Worm (Caenorhabditis elegans) whole organism, young adult: ENCODE measurements around the gene dpff-1.

Experiments used
- F33H1.4 ChIP-seq: fragments of 200-800 bp; sonication (Bioruptor generic); IDR thresholded peaks from 2 replicates; pipeline ENCODE4 v1.3.6; 2022; ENCODE audit warnings: missing genetic modification reagents, missing genetic modification characterization, missing compliant biosample characterization
- F52B5.7 ChIP-seq: sonication (generic microtip); optimal IDR thresholded peaks from 2 replicates; lab custom pipeline; 2016; ENCODE audit warnings: mild to moderate bottlenecking, missing genetic modification characterization, missing compliant biosample characterization
- F55B11.4 ChIP-seq: sonication (generic microtip); optimal IDR thresholded peaks from 2 replicates; lab custom pipeline; 2016; ENCODE audit warnings: missing compliant biosample characterization, missing genetic modification characterization, borderline replicate concordance; ENCODE audit not compliant: insufficient read depth
- K12H6.12 ChIP-seq: fragments of 200-800 bp; sonication (Bioruptor generic); optimal IDR thresholded peaks from 2 replicates; lab custom pipeline; 2018; ENCODE audit warnings: mild to moderate bottlenecking, missing genetic modification characterization, missing compliant biosample characterization
- T07F8.4 ChIP-seq: sonication (generic microtip); optimal IDR thresholded peaks from 2 replicates; lab custom pipeline; 2016; ENCODE audit warnings: mild to moderate bottlenecking, missing genetic modification characterization, moderate library complexity, missing compliant biosample characterization
- Y53G8AR.9 ChIP-seq: fragments of 200-800 bp; sonication (Bioruptor generic); conservative IDR thresholded peaks from 2 replicates; pipeline ENCODE4 v1.3.6; 2022; ENCODE audit warnings: missing genetic modification reagents, missing genetic modification characterization, missing compliant biosample characterization
- akir-1 ChIP-seq: fragments of 200-800 bp; sonication (Bioruptor generic); optimal IDR thresholded peaks from 2 replicates; lab custom pipeline; 2018; ENCODE audit warnings: mild to moderate bottlenecking, missing genetic modification characterization, moderate library complexity, missing compliant biosample characterization
- attf-3 ChIP-seq: fragments of 200-800 bp; sonication (Bioruptor generic); conservative IDR thresholded peaks from 2 replicates; pipeline ENCODE4 v1.3.6; 2022; ENCODE audit warnings: missing genetic modification reagents, missing genetic modification characterization, missing compliant biosample characterization
- attf-5 ChIP-seq: fragments of 200-800 bp; sonication (Bioruptor generic); optimal IDR thresholded peaks from 2 replicates; lab custom pipeline; 2018; ENCODE audit warnings: mild to moderate bottlenecking, missing genetic modification characterization, missing compliant biosample characterization
- bed-1 ChIP-seq: fragments of 200-800 bp; sonication (Bioruptor generic); IDR thresholded peaks from 2 replicates; pipeline ENCODE4 v1.3.6; 2022; ENCODE audit warnings: missing genetic modification reagents, missing genetic modification characterization, missing compliant biosample characterization
- ccch-3 ChIP-seq: fragments of 200-800 bp; sonication (Bioruptor generic); optimal IDR thresholded peaks from 2 replicates; lab custom pipeline; 2018; ENCODE audit warnings: mild to moderate bottlenecking, missing genetic modification characterization, missing compliant biosample characterization
- cebp-1 ChIP-seq, 2 experiments: fragments of 200-800 bp in 1 of 2; sonication (Bioruptor generic) in 1 of 2; sonication (generic microtip) in 1 of 2; IDR thresholded peaks in 1 of 2; optimal IDR thresholded peaks in 1 of 2; 2 replicates each; pipeline versions ENCODE4 v1.3.6 to Lab custom; 2017 to 2022; ENCODE audit warnings: missing compliant biosample characterization in 2 of 2, missing genetic modification characterization in 2 of 2, mild to moderate bottlenecking in 1 of 2, missing genetic modification reagents in 1 of 2, moderate library complexity in 1 of 2
- ceh-100 ChIP-seq: fragments of 200-800 bp; sonication (Bioruptor generic); IDR thresholded peaks from 2 replicates; pipeline ENCODE4 v1.3.6; 2022; ENCODE audit warnings: missing genetic modification reagents, missing genetic modification characterization, missing compliant biosample characterization
- ceh-58 ChIP-seq: fragments of 200-800 bp; sonication (Bioruptor generic); IDR thresholded peaks from 2 replicates; pipeline ENCODE4 v1.3.6; 2022; ENCODE audit warnings: missing genetic modification characterization, missing compliant biosample characterization
- ceh-79 ChIP-seq: sonication (generic microtip); optimal IDR thresholded peaks from 2 replicates; lab custom pipeline; 2017; ENCODE audit warnings: mild to moderate bottlenecking, missing genetic modification characterization, missing compliant biosample characterization
- dpff-1 ChIP-seq: sonication (generic microtip); optimal IDR thresholded peaks from 2 replicates; lab custom pipeline; 2017; ENCODE audit warnings: mild to moderate bottlenecking, missing genetic modification characterization, missing compliant biosample characterization
- efl-1 ChIP-seq: fragments of 150-350 bp; optimal IDR thresholded peaks from 2 replicates; lab custom pipeline; 2014; ENCODE audit warnings: missing biosample characterization, missing genetic modification reagents, missing genetic modification characterization
- ekl-4 ChIP-seq: fragments of 200-800 bp; sonication (Bioruptor generic); IDR thresholded peaks from 2 replicates; pipeline ENCODE4 v1.3.6; 2022; ENCODE audit warnings: missing genetic modification reagents, missing genetic modification characterization, missing compliant biosample characterization
- ets-4 ChIP-seq: fragments of 200-800 bp; sonication (Bioruptor generic); optimal IDR thresholded peaks from 2 replicates; lab custom pipeline; 2018; ENCODE audit warnings: mild to moderate bottlenecking, missing genetic modification characterization, missing compliant biosample characterization
- fkh-3 ChIP-seq: sonication (generic microtip); optimal IDR thresholded peaks from 2 replicates; lab custom pipeline; 2016; ENCODE audit warnings: mild to moderate bottlenecking, missing genetic modification characterization, missing compliant biosample characterization
- him-1 ChIP-seq: sonication (generic microtip); optimal IDR thresholded peaks from 2 replicates; lab custom pipeline; 2016; ENCODE audit warnings: missing genotype, missing genetic modification reagents, missing genetic modification characterization, missing compliant biosample characterization
- hmg-1.2 ChIP-seq: fragments of 200-800 bp; sonication (Bioruptor generic); IDR thresholded peaks from 2 replicates; pipeline ENCODE4 v1.3.6; 2022; ENCODE audit warnings: missing genetic modification reagents, missing genetic modification characterization, missing compliant biosample characterization
- hsf-1 ChIP-seq: fragments of 200-800 bp; sonication (Bioruptor generic); IDR thresholded peaks from 2 replicates; pipeline ENCODE4 v1.3.6; 2022; ENCODE audit warnings: missing genetic modification reagents, missing genetic modification characterization, missing compliant biosample characterization
- lag-1 ChIP-seq: fragments of 200-800 bp; sonication (Bioruptor generic); IDR thresholded peaks from 2 replicates; pipeline ENCODE4 v1.3.6; 2022; ENCODE audit warnings: missing genetic modification reagents, missing genetic modification characterization, missing compliant biosample characterization
- lin-26 ChIP-seq: fragments of 200-800 bp; sonication (Bioruptor generic); IDR thresholded peaks from 2 replicates; pipeline ENCODE4 v1.3.6; 2022; ENCODE audit warnings: missing genetic modification reagents, missing genetic modification characterization, missing compliant biosample characterization
- lir-1 ChIP-seq: fragments of 200-800 bp; sonication (Bioruptor generic); conservative IDR thresholded peaks from 2 replicates; pipeline ENCODE4 v1.3.6; 2022; ENCODE audit warnings: missing genetic modification reagents, missing genetic modification characterization, missing compliant biosample characterization
- lsl-1 ChIP-seq: fragments of 200-800 bp; sonication (Bioruptor generic); optimal IDR thresholded peaks from 2 replicates; lab custom pipeline; 2018; ENCODE audit warnings: mild to moderate bottlenecking, missing genetic modification characterization, moderate library complexity, missing compliant biosample characterization
- lsy-27 ChIP-seq: sonication (generic microtip); optimal IDR thresholded peaks from 2 replicates; lab custom pipeline; 2017; ENCODE audit warnings: missing genetic modification characterization, mild to moderate bottlenecking, missing compliant biosample characterization, antibody characterized with exemption, missing genotype, borderline replicate concordance; ENCODE audit not compliant: insufficient read depth
- madf-3 ChIP-seq: fragments of 200-800 bp; sonication (Bioruptor generic); IDR thresholded peaks from 2 replicates; pipeline ENCODE4 v1.3.6; 2022; ENCODE audit warnings: missing genetic modification reagents, missing genetic modification characterization, missing compliant biosample characterization
- madf-6 ChIP-seq: fragments of 200-800 bp; sonication (Bioruptor generic); IDR thresholded peaks from 2 replicates; pipeline ENCODE4 v1.3.6; 2022; ENCODE audit warnings: missing genetic modification reagents, missing genetic modification characterization, missing compliant biosample characterization
- madf-8 ChIP-seq: fragments of 200-800 bp; sonication (Bioruptor generic); conservative IDR thresholded peaks from 2 replicates; pipeline ENCODE4 v1.3.6; 2022; ENCODE audit warnings: missing genetic modification reagents, missing genetic modification characterization, missing compliant biosample characterization
- nfyb-1 ChIP-seq: fragments of 200-800 bp; sonication (Bioruptor generic); IDR thresholded peaks from 2 replicates; pipeline ENCODE4 v1.3.6; 2022; ENCODE audit warnings: missing genetic modification reagents, missing genetic modification characterization, missing compliant biosample characterization
- nhr-120 ChIP-seq: fragments of 200-800 bp; sonication (Bioruptor generic); IDR thresholded peaks from 2 replicates; pipeline ENCODE4 v1.3.6; 2022; ENCODE audit warnings: missing genetic modification characterization, missing compliant biosample characterization
- rec-8 ChIP-seq, 2 experiments: sonication (generic microtip); optimal IDR thresholded peaks; 2 replicates each; lab custom pipeline; 2016; ENCODE audit warnings: mild to moderate bottlenecking in 2 of 2, missing genetic modification characterization in 2 of 2, missing genetic modification reagents in 2 of 2, missing genotype in 2 of 2, missing biosample characterization in 1 of 2, missing compliant biosample characterization in 1 of 2, moderate library complexity in 1 of 2
- sea-2 ChIP-seq: fragments of 200-800 bp; sonication (Bioruptor generic); IDR thresholded peaks from 2 replicates; pipeline ENCODE4 v1.3.6; 2022; ENCODE audit warnings: missing genetic modification characterization, missing compliant biosample characterization
- snpc-1.1 ChIP-seq: sonication (generic microtip); optimal IDR thresholded peaks from 2 replicates; lab custom pipeline; 2017; ENCODE audit warnings: missing genetic modification characterization, mild to moderate bottlenecking, missing compliant biosample characterization, antibody characterized with exemption, moderate library complexity, missing genotype, missing genetic modification reagents; ENCODE audit not compliant: insufficient read depth
- snpc-4 ChIP-seq, 5 experiments: fragments of 150-350 bp in 1 of 5; sonication (generic microtip) in 4 of 5; optimal IDR thresholded peaks; 2 replicates each; lab custom pipeline; 2014 to 2018; ENCODE audit warnings: missing genetic modification characterization in 5 of 5, missing biosample characterization in 3 of 5, antibody characterized with exemption in 2 of 5, mild to moderate bottlenecking in 2 of 5, missing compliant biosample characterization in 2 of 5, missing genotype in 2 of 5, moderate library complexity in 2 of 5, missing genetic modification reagents in 1 of 5
- tbx-9 ChIP-seq: sonication (generic microtip); optimal IDR thresholded peaks from 2 replicates; lab custom pipeline; 2016; ENCODE audit warnings: borderline replicate concordance, missing genetic modification characterization, inconsistent platforms, missing compliant biosample characterization
- unc-130 ChIP-seq: sonication (generic microtip); optimal IDR thresholded peaks from 2 replicates; lab custom pipeline; 2016; ENCODE audit warnings: missing genetic modification reagents, missing genetic modification characterization, missing compliant biosample characterization
- zim-3 ChIP-seq: sonication (generic microtip); optimal IDR thresholded peaks from 2 replicates; lab custom pipeline; 2017; ENCODE audit warnings: mild to moderate bottlenecking, missing genetic modification characterization, moderate library complexity, missing compliant biosample characterization
- ztf-28 ChIP-seq: fragments of 200-800 bp; sonication (Bioruptor generic); IDR thresholded peaks from 2 replicates; pipeline ENCODE4 v1.3.6; 2022; ENCODE audit warnings: missing genetic modification reagents, missing genetic modification characterization, missing compliant biosample characterization
- ztf-3 ChIP-seq: fragments of 200-800 bp; sonication (Bioruptor generic); optimal IDR thresholded peaks from 2 replicates; lab custom pipeline; 2018; ENCODE audit warnings: mild to moderate bottlenecking, missing genetic modification characterization, missing compliant biosample characterization

Gene dpff-1

ce11 chrIII:5914717-5915116 is 8.6 kb upstream of the dpff-1 start (continued):
- no peak for TF ChIP-seq ceh-100
- no peak for TF ChIP-seq K12H6.12 (tag; lab: Kevin White, UChicago)
- TF ChIP-seq cebp-1 (GFP tag; IDR thresholded peaks at IDR 0.05; lab: Robert Waterston, UW) = no peak
- no peak for TF ChIP-seq cebp-1 (tag; optimal IDR thresholded peaks at IDR 0.05; lab: Kevin White, UChicago)
- peak; percentile 3 for TF ChIP-seq F52B5.7 (tag; lab: Kevin White, UChicago)
- no peak for TF ChIP-seq akir-1 (GFP tag; lab: Kevin White, UChicago)

- TF ChIP-seq nfyb-1 (GFP tag; lab: Robert Waterston, UW) = peak; percentile 40; the same call in 1 of the 2 replicates
- no peak for TF ChIP-seq rec-8 (tag; optimal IDR thresholded peaks at IDR 0.05; lab: Kevin White, UChicago)
- no peak for TF ChIP-seq nhr-120 (GFP tag; lab: Robert Waterston, UW)
- TF ChIP-seq hsf-1 (GFP tag; lab: Robert Waterston, UW) = peak; percentile 53
- no peak for TF ChIP-seq ets-4 (GFP tag; lab: Kevin White, UChicago)
- no peak for TF ChIP-seq Y53G8AR.9 (GFP tag; lab: Robert Waterston, UW)
- no peak for TF ChIP-seq ccch-3 (GFP tag; lab: Kevin White, UChicago)
- peak; percentile 19; the same call in 1 of the 2 replicates for TF ChIP-seq hmg-1.2 (GFP tag; lab: Robert Waterston, UW)
- TF ChIP-seq lsy-27 (tag; lab: Kevin White, UChicago) = no peak
- TF ChIP-seq, all 124 proteins: peak for 3
Measured at ce11 chrIII:5908408-5908807, 2.3 kb upstream of the dpff-1 start, which contains the start of gene C28H8.3. TSS of gene C28H8.3 (plus strand) at chrIII:5908700.

ce11 chrIII:5906749-5907148 is 603 bp upstream of the dpff-1 start, which contains the start of gene erd-2.2:
TSS of gene erd-2.2 (plus strand) at chrIII:5907049.
- no peak for TF ChIP-seq T07F8.4 (tag; lab: Kevin White, UChicago)
- no peak for TF ChIP-seq unc-130
- no peak for TF ChIP-seq zim-3 (tag; lab: Kevin White, UChicago)
- no peak for TF ChIP-seq F55B11.4 (tag; lab: Kevin White, UChicago)
- no peak for TF ChIP-seq bed-1 (GFP tag; lab: Robert Waterston, UW)
- TF ChIP-seq madf-8 (GFP tag; lab: Robert Waterston, UW) = no peak
- no peak for TF ChIP-seq him-1 (tag; lab: Kevin White, UChicago)
- TF ChIP-seq F33H1.4 (GFP tag; lab: Robert Waterston, UW) = no peak
- no peak for TF ChIP-seq ets-4 (GFP tag; lab: Kevin White, UChicago)
- TF ChIP-seq lin-26 (GFP tag; lab: Robert Waterston, UW) = no peak
- no peak for TF ChIP-seq fkh-3
- no peak for TF ChIP-seq madf-3 (GFP tag; lab: Robert Waterston, UW)
- TF ChIP-seq attf-3 (GFP tag; lab: Robert Waterston, UW) = no peak
- TF ChIP-seq sea-2 = no peak
- no peak for TF ChIP-seq cebp-1 (GFP tag; IDR thresholded peaks at IDR 0.05; lab: Robert Waterston, UW)
- TF ChIP-seq cebp-1 (tag; optimal IDR thresholded peaks at IDR 0.05; lab: Kevin White, UChicago) = no peak
- TF ChIP-seq madf-6 (GFP tag; lab: Robert Waterston, UW) = no peak
- no peak for TF ChIP-seq tbx-9 (tag; lab: Kevin White, UChicago)
- TF ChIP-seq lag-1 (GFP tag; lab: Robert Waterston, UW) = no peak
- no peak for TF ChIP-seq snpc-4 (GFP tag; optimal IDR thresholded peaks at IDR 0.05; lab: Kevin White, UChicago)
- no peak for TF ChIP-seq snpc-4 (tag; optimal IDR thresholded peaks at IDR 0.05; lab: Kevin White, UChicago)

ce11 chrIII:5902558-5902957 is 3.6 kb downstream of the dpff-1 start:
- no peak for TF ChIP-seq ceh-58
- no peak for TF ChIP-seq lir-1 (GFP tag; lab: Robert Waterston, UW)
- no peak for TF ChIP-seq dpff-1
- TF ChIP-seq rec-8 (tag; optimal IDR thresholded peaks at IDR 0.05; lab: Kevin White, UChicago) = no peak
- no peak for TF ChIP-seq snpc-1.1 (tag; lab: Kevin White, UChicago)
- TF ChIP-seq efl-1 = no peak
- no peak for TF ChIP-seq ekl-4
- no peak for TF ChIP-seq lsl-1 (GFP tag; lab: Kevin White, UChicago)
- TF ChIP-seq attf-3 (GFP tag; lab: Robert Waterston, UW) = no peak
- TF ChIP-seq attf-5 (GFP tag; lab: Kevin White, UChicago) = no peak
- TF ChIP-seq ceh-79 (tag; lab: Kevin White, UChicago) = no peak
- no peak for TF ChIP-seq ztf-3 (GFP tag; lab: Kevin White, UChicago)
- no peak for TF ChIP-seq ztf-28 (GFP tag; lab: Robert Waterston, UW)
